Worm (Caenorhabditis elegans) whole organism, L4 larva: ENCODE results near the gene dcn-1.

Experiments used
- F10B5.3 ChIP-seq: sonication (generic microtip); optimal IDR thresholded peaks from 2 replicates; lab custom pipeline; 2016; ENCODE audit warnings: mild to moderate bottlenecking, missing genetic modification characterization, missing compliant biosample characterization
- F26F4.8 ChIP-seq: fragments of 200-800 bp; sonication (Bioruptor generic); conservative IDR thresholded peaks from 2 replicates; pipeline ENCODE4 v1.3.6; 2022; ENCODE audit warnings: missing genetic modification characterization, missing compliant biosample characterization
- R02D3.7 ChIP-seq: fragments of 150-350 bp; sonication (generic microtip); optimal IDR thresholded peaks from 3 replicates; lab custom pipeline; 2014; ENCODE audit warnings: missing biosample characterization, missing genetic modification characterization
- T26A8.4 ChIP-seq: fragments of 200-800 bp; sonication (Bioruptor generic); IDR thresholded peaks from 2 replicates; pipeline ENCODE4 v1.3.6; 2022; ENCODE audit warnings: missing genetic modification characterization, missing compliant biosample characterization
- aha-1 ChIP-seq: fragments of 150-350 bp; peaks from one replicate; lab custom pipeline; 2014; ENCODE audit warnings: missing biosample characterization, missing genetic modification characterization
- ama-1 ChIP-seq: fragments of 150-350 bp; optimal IDR thresholded peaks from 2 replicates; lab custom pipeline; 2014; ENCODE audit warnings: inconsistent platforms, mixed read lengths
- ceh-20 ChIP-seq: fragments of 200-800 bp; sonication (Bioruptor generic); IDR thresholded peaks from 2 replicates; pipeline ENCODE4 v1.3.6; 2022; ENCODE audit warnings: missing genetic modification reagents, missing genetic modification characterization, missing compliant biosample characterization
- ceh-32 ChIP-seq: sonication (generic microtip); optimal IDR thresholded peaks from 2 replicates; lab custom pipeline; 2016; ENCODE audit warnings: mild to moderate bottlenecking, missing genetic modification characterization, missing compliant biosample characterization; ENCODE audit not compliant: poor library complexity
- ceh-82 ChIP-seq: sonication (generic microtip); optimal IDR thresholded peaks from 2 replicates; lab custom pipeline; 2017; ENCODE audit warnings: missing biosample characterization, missing genetic modification characterization
- daf-12 ChIP-seq: fragments of 150-350 bp; optimal IDR thresholded peaks from 2 replicates; lab custom pipeline; 2014; ENCODE audit warnings: missing biosample characterization, missing genetic modification reagents, missing genetic modification characterization
- daf-19 ChIP-seq: fragments of 200-800 bp; sonication (Bioruptor generic); conservative IDR thresholded peaks from 2 replicates; pipeline ENCODE4 v1.3.6; 2022; ENCODE audit warnings: missing genetic modification characterization, missing compliant biosample characterization
- dmd-8 ChIP-seq: fragments of 200-800 bp; sonication (Bioruptor generic); IDR thresholded peaks from 2 replicates; pipeline ENCODE4 v1.3.6; 2022; ENCODE audit warnings: missing genetic modification characterization, missing compliant biosample characterization
- dmd-9 ChIP-seq: fragments of 200-800 bp; sonication (Bioruptor generic); IDR thresholded peaks from 2 replicates; pipeline ENCODE4 v1.3.6; 2022; ENCODE audit warnings: missing genetic modification reagents, missing genetic modification characterization, missing compliant biosample characterization
- dve-1 ChIP-seq: sonication (generic microtip); optimal IDR thresholded peaks from 2 replicates; lab custom pipeline; 2017; ENCODE audit warnings: antibody characterized with exemption, mild to moderate bottlenecking, missing genetic modification characterization, missing compliant biosample characterization; ENCODE audit not compliant: insufficient read depth
- egl-27 ChIP-seq: sonication (generic microtip); optimal IDR thresholded peaks from 3 replicates; lab custom pipeline; 2017; ENCODE audit warnings: missing biosample characterization, missing genetic modification reagents, missing genetic modification characterization
- egl-43 ChIP-seq: fragments of 200-800 bp; sonication (Bioruptor generic); IDR thresholded peaks from 2 replicates; pipeline ENCODE4 v1.3.6; 2022; ENCODE audit warnings: missing genetic modification reagents, missing genetic modification characterization, missing compliant biosample characterization
- hif-1 ChIP-seq, 2 experiments: sonication (generic microtip); optimal IDR thresholded peaks; 2 replicates each; lab custom pipeline; 2016 to 2017; ENCODE audit warnings: missing compliant biosample characterization in 2 of 2, missing genetic modification characterization in 2 of 2, missing genetic modification reagents in 2 of 2, missing genotype in 2 of 2, mild to moderate bottlenecking in 1 of 2
- hlh-11 ChIP-seq: fragments of 200-800 bp; sonication (Bioruptor generic); optimal IDR thresholded peaks from 2 replicates; lab custom pipeline; 2018; ENCODE audit warnings: mild to moderate bottlenecking, missing genetic modification characterization, missing compliant biosample characterization
- hlh-30 ChIP-seq: sonication (generic microtip); optimal IDR thresholded peaks from 2 replicates; lab custom pipeline; 2017; ENCODE audit warnings: antibody characterized with exemption, mild to moderate bottlenecking, missing genetic modification characterization, missing compliant biosample characterization; ENCODE audit not compliant: insufficient read depth
- hmg-1.1 ChIP-seq: fragments of 200-800 bp; sonication (Bioruptor generic); IDR thresholded peaks from 2 replicates; pipeline ENCODE4 v1.3.6; 2022; ENCODE audit warnings: missing genetic modification reagents, missing genetic modification characterization, missing compliant biosample characterization
- jun-1 ChIP-seq: fragments of 150-350 bp; optimal IDR thresholded peaks from 2 replicates; lab custom pipeline; 2014; ENCODE audit warnings: missing biosample characterization, missing genetic modification reagents, missing genetic modification characterization
- lim-7 ChIP-seq: fragments of 200-800 bp; sonication (Bioruptor generic); IDR thresholded peaks from 2 replicates; pipeline ENCODE4 v1.3.6; 2022; ENCODE audit warnings: missing genetic modification characterization, missing compliant biosample characterization
- lin-1 ChIP-seq: fragments of 200-800 bp; sonication (Bioruptor generic); IDR thresholded peaks from 2 replicates; pipeline ENCODE4 v1.3.6; 2022; ENCODE audit warnings: missing genetic modification reagents, missing genetic modification characterization, missing compliant biosample characterization
- lin-29 ChIP-seq: fragments of 200-800 bp; sonication (Bioruptor generic); IDR thresholded peaks from 2 replicates; pipeline ENCODE4 v1.3.6; 2022; ENCODE audit warnings: missing genetic modification reagents, missing genetic modification characterization, missing compliant biosample characterization
- lin-39 ChIP-seq: fragments of 150-350 bp; optimal IDR thresholded peaks from 2 replicates; lab custom pipeline; 2014; ENCODE audit warnings: missing biosample characterization, missing genetic modification reagents, missing genetic modification characterization
- lsy-2 ChIP-seq, 2 experiments: fragments of 150-350 bp in 1 of 2; sonication (generic microtip) in 1 of 2; optimal IDR thresholded peaks; 2 replicates each; lab custom pipeline; 2014 to 2017; ENCODE audit warnings: missing biosample characterization in 2 of 2, missing genetic modification characterization in 2 of 2
- mep-1 ChIP-seq: fragments of 150-350 bp; sonication (generic microtip); optimal IDR thresholded peaks from 3 replicates; lab custom pipeline; 2014; ENCODE audit warnings: missing biosample characterization, missing genetic modification characterization
- nhr-237 ChIP-seq: sonication (generic microtip); optimal IDR thresholded peaks from 2 replicates; lab custom pipeline; 2017; ENCODE audit warnings: missing biosample characterization, missing genetic modification characterization
- nhr-25 ChIP-seq: sonication (generic microtip); optimal IDR thresholded peaks from 2 replicates; lab custom pipeline; 2017; ENCODE audit warnings: missing genetic modification characterization, mild to moderate bottlenecking, missing compliant biosample characterization, antibody characterized with exemption, moderate library complexity, borderline replicate concordance; ENCODE audit not compliant: insufficient read depth
- nhr-28 ChIP-seq: fragments of 150-350 bp; optimal IDR thresholded peaks from 2 replicates; lab custom pipeline; 2014; ENCODE audit warnings: missing biosample characterization, missing genetic modification characterization
- nhr-6 ChIP-seq: fragments of 150-350 bp; optimal IDR thresholded peaks from 2 replicates; lab custom pipeline; 2014; ENCODE audit warnings: missing biosample characterization, missing genetic modification characterization
- pha-4 ChIP-seq, 2 experiments: fragments of 150-350 bp in 1 of 2; fragments of 200-800 bp in 1 of 2; sonication (Bioruptor generic) in 1 of 2; IDR thresholded peaks in 1 of 2; optimal IDR thresholded peaks in 1 of 2; 2 replicates each; pipeline versions ENCODE4 v1.3.6 to Lab custom; 2014 to 2022; ENCODE audit warnings: missing genetic modification characterization in 2 of 2, missing genetic modification reagents in 2 of 2, missing biosample characterization in 1 of 2, missing compliant biosample characterization in 1 of 2
- rbr-2 ChIP-seq: sonication (generic microtip); optimal IDR thresholded peaks from 2 replicates; lab custom pipeline; 2016; ENCODE audit warnings: missing genotype, missing genetic modification characterization, missing compliant biosample characterization
- saeg-2 ChIP-seq: fragments of 200-800 bp; sonication (Bioruptor generic); IDR thresholded peaks from 2 replicates; pipeline ENCODE4 v1.3.6; 2022; ENCODE audit warnings: missing genetic modification reagents, missing genetic modification characterization, missing compliant biosample characterization
- sdz-12 ChIP-seq: fragments of 200-800 bp; sonication (Bioruptor generic); optimal IDR thresholded peaks from 2 replicates; lab custom pipeline; 2018; ENCODE audit warnings: mild to moderate bottlenecking, missing genetic modification characterization, missing compliant biosample characterization
- set-16 ChIP-seq: fragments of 200-800 bp; sonication (Bioruptor generic); IDR thresholded peaks from 2 replicates; pipeline ENCODE4 v1.3.6; 2022; ENCODE audit warnings: missing genetic modification reagents, missing genetic modification characterization, missing compliant biosample characterization
- skn-1 ChIP-seq: fragments of 150-350 bp; optimal IDR thresholded peaks from 2 replicates; lab custom pipeline; 2014; ENCODE audit warnings: missing biosample characterization, missing genetic modification characterization
- snpc-1.2 ChIP-seq: fragments of 200-800 bp; sonication (Bioruptor generic); IDR thresholded peaks from 2 replicates; pipeline ENCODE4 v1.3.6; 2022; ENCODE audit warnings: missing genetic modification reagents, missing genetic modification characterization, missing compliant biosample characterization
- snpc-4 ChIP-seq: fragments of 150-350 bp; optimal IDR thresholded peaks from 2 replicates; lab custom pipeline; 2014; ENCODE audit warnings: missing biosample characterization, missing genetic modification characterization
- unc-62 ChIP-seq, 3 experiments: fragments of 150-350 bp in 1 of 3; sonication (generic microtip); optimal IDR thresholded peaks in 2 of 3; peaks in 1 of 3; 1 replicate in 1 of 3; 2 replicates in 2 of 3; lab custom pipeline; 2014 to 2017; ENCODE audit warnings: missing biosample characterization in 3 of 3, missing genetic modification characterization in 3 of 3, missing genetic modification reagents in 3 of 3, missing genotype in 1 of 3
- ztf-11 ChIP-seq: fragments of 150-350 bp; optimal IDR thresholded peaks from 2 replicates; lab custom pipeline; 2014; ENCODE audit warnings: missing biosample characterization, missing genetic modification characterization

Gene dcn-1

ce11 chrIII:4277762-4278161 lies 36.0 kb upstream of the dcn-1 start (continued):
- TF ChIP-seq dve-1 (tag; lab: Kevin White, UChicago) (no peak), lin-29 (GFP tag; lab: Robert Waterston, UW) (no peak), dmd-9 (GFP tag; lab: Robert Waterston, UW) (no peak), nhr-237 (tag; lab: Kevin White, UChicago) (no peak)

- TF ChIP-seq egl-43 (peak; percentile 16; the same call in 1 of the 2 replicates), R02D3.7 (tag; lab: Kevin White, UChicago) (no peak), snpc-1.2 (GFP tag; lab: Robert Waterston, UW) (no peak), mep-1 (tag; lab: Kevin White, UChicago) (no peak), unc-62 (GFP tag; optimal IDR thresholded peaks at IDR 0.05 in 1 of 2; lab: Kevin White, UChicago) (peak in 1 of 2 experiments; percentile 47), unc-62 (tag; optimal IDR thresholded peaks at IDR 0.05; lab: Kevin White, UChicago) (no peak)
Observed at ce11 chrIII:4278203-4278602, 35.5 kb upstream of the dcn-1 start.

ce11 chrIII:4280215-4281173 lies 33.2 kb upstream of the dcn-1 start, which contains the start of gene sup-26:
sup-26 (minus strand) TSS chrIII:4280224.
- TF ChIP-seq sdz-12 (GFP tag; lab: Kevin White, UChicago) (peak; percentile 20), lsy-2 (tag; optimal IDR thresholded peaks at IDR 0.05; lab: Kevin White, UChicago) (peak in 1 of 2 experiments; percentile 61), T26A8.4 (GFP tag; lab: Robert Waterston, UW) (no peak), hlh-30 (tag; lab: Kevin White, UChicago) (peak; percentile 47), pha-4 (GFP tag; IDR thresholded peaks at IDR 0.05; lab: Robert Waterston, UW) (no peak), pha-4 (tag; optimal IDR thresholded peaks at IDR 0.05; lab: Kevin White, UChicago) (peak; percentile 32), nhr-6 (tag; lab: Kevin White, UChicago) (peak; percentile 90), nhr-25 (tag; lab: Kevin White, UChicago) (peak; percentile 15), set-16 (GFP tag; lab: Robert Waterston, UW) (peak; percentile 87), dve-1 (tag; lab: Kevin White, UChicago) (peak; percentile 5), hlh-11 (peak; percentile 41), F26F4.8 (GFP tag; lab: Robert Waterston, UW) (no peak), nhr-28 (tag; lab: Kevin White, UChicago) (peak; percentile 11), aha-1 (tag; lab: Kevin White, UChicago) (peak; percentile 90), egl-27 (tag; lab: Kevin White, UChicago) (no peak), rbr-2 (tag; lab: Kevin White, UChicago) (peak; percentile 32), unc-62 (GFP tag; optimal IDR thresholded peaks at IDR 0.05 in 1 of 2; lab: Kevin White, UChicago) (peak in 1 of 2 experiments; percentile 57), unc-62 (tag; optimal IDR thresholded peaks at IDR 0.05; lab: Kevin White, UChicago) (no peak), F10B5.3 (tag; lab: Kevin White, UChicago) (peak; percentile 29), daf-12 (no peak)

- TF ChIP-seq lin-39 (tag; lab: Kevin White, UChicago) (peak; percentile 74), nhr-25 (tag; lab: Kevin White, UChicago) (peak; percentile 83), snpc-4 (peak; percentile 56), jun-1 (tag; lab: Kevin White, UChicago) (peak; percentile 90), ama-1 (lab: Kevin White, UChicago) (no peak), saeg-2 (GFP tag; lab: Robert Waterston, UW) (peak; percentile 98), ceh-32 (peak; percentile 90), ceh-82 (no peak), lim-7 (GFP tag; lab: Robert Waterston, UW) (peak; percentile 42; the same call in 1 of the 2 replicates), skn-1 (tag; lab: Kevin White, UChicago) (no peak), dmd-8 (GFP tag; lab: Robert Waterston, UW) (0 out of 2 replicates have a peak, but pooled peaks have one; percentile 71), hif-1 (tag; optimal IDR thresholded peaks at IDR 0.05; lab: Kevin White, UChicago) (peak; percentile 90 to 96), ceh-20 (GFP tag; lab: Robert Waterston, UW) (peak; percentile 98), lin-1 (GFP tag; lab: Robert Waterston, UW) (peak; percentile 99), daf-19 (GFP tag; lab: Robert Waterston, UW) (peak; percentile 81), hmg-1.1 (GFP tag; lab: Robert Waterston, UW) (peak; percentile 98), ztf-11 (tag; lab: Kevin White, UChicago) (no peak)
Observed at ce11 chrIII:4281955-4282618, 31.6 kb upstream of the dcn-1 start.
